Worm (Caenorhabditis elegans) whole organism, L4/young adult: Measurements from ENCODE around the gene F19H6.4.

Experiments used
- dao-5 ChIP-seq: sonication (generic microtip); optimal IDR thresholded peaks from 2 replicates; lab custom pipeline; 2016; ENCODE audit warnings: missing genotype, missing genetic modification characterization, moderate library complexity, missing compliant biosample characterization
- him-1 ChIP-seq: sonication (generic microtip); optimal IDR thresholded peaks from 2 replicates; lab custom pipeline; 2016; ENCODE audit warnings: missing genotype, missing genetic modification reagents, missing genetic modification characterization, missing compliant biosample characterization

DNA sequence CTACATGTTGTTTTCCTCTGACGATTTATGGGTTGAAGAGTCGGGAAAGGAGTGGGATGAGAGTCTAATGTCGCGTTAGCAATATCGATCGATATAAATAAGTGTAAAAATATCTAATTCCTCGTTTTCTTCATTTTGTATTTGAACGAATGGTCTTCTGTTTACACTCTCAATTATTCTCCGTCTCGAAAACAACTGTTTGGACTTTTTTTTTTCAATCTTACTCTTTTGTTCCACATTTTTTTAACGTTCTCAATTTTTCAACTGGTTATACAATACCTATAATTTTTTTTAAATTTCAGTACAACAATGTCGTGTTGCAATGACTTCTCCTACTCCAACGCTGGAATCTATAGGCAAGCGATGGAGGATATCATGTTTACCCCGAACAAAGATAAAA is 44.1 kb upstream of the F19H6.4 start, which contains the start of gene F17A2.13:
- TF ChIP-seq dao-5 (tag; lab: Kevin White, UChicago): no peak
- no peak for TF ChIP-seq him-1
